Fruit fly (Drosophila melanogaster) Kc167 (cell line): ENCODE results near the gene CG7564.

Experiments
- Myc ChIP-seq: fragments of >200 bp; optimal IDR thresholded peaks from 2 replicates; lab custom pipeline; 2017; ENCODE audit warnings: missing external identifiers
- Sin3A ChIP-seq: fragments of >200 bp; optimal IDR thresholded peaks from 2 replicates; lab custom pipeline; 2018; ENCODE audit warnings: missing external identifiers
- h ChIP-seq: fragments of >200 bp; optimal IDR thresholded peaks from 3 replicates; lab custom pipeline; 2018; ENCODE audit warnings: missing external identifiers
- insv ChIP-seq: fragments of >200 bp; optimal IDR thresholded peaks from 3 replicates; lab custom pipeline; 2018; ENCODE audit warnings: missing external identifiers
- psq ChIP-seq: fragments of >200 bp; optimal IDR thresholded peaks from 2 replicates; lab custom pipeline; 2017; ENCODE audit warnings: missing external identifiers
- ttk ChIP-seq: sonication (Bioruptor generic); optimal IDR thresholded peaks from 2 replicates; lab custom pipeline; 2017; ENCODE audit warnings: missing external identifiers

CG7564 gene

DNA sequence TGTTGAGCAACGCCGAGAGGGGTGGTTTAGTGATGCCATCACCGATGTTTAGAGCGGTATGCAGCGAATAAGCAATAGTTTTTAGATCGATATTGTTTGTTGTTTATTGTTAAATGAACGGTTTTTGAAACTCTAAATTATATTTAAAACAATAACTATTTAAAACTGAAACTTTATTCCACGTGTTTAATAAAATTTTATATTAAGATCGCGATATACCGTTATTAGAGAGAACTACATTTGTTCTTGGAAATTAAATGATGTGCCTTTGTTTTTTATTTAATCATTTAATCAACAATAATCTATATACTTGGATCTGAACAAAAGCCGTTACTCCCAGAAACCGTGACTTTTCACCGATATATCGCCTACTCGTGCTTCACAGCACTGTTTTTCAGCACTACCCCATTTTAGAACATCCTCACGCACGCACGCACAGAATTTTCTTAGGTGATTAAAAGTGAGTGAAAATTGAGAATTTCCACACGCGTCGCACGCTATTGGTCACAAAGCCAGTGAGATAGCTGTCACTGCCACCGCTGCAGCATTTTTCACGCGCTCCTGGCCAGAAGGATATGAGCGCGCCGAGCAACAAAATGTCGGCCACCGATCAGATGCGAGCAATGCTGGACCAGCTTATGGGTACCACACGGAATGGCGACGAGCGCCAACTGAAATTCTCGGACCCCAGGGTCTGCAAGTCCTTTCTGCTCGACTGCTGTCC is at the start of gene CG7564, which contains the start of gene U4-U6-60K:
Gene CG7564, plus strand, starts transcription at position 406 of the 724 bp plus-strand sequence.
Gene U4-U6-60K, minus strand, starts transcription at position 20 of the 724 bp plus-strand sequence.
- no peak for TF ChIP-seq h (lab: Kevin White, UChicago)
- no peak for TF ChIP-seq insv
- TF ChIP-seq Sin3A (lab: Kevin White, UChicago) = no peak
- no peak for TF ChIP-seq Myc
- TF ChIP-seq ttk (lab: Kevin White, UChicago) = no peak
- no peak for TF ChIP-seq psq (lab: Kevin White, UChicago)

DNA sequence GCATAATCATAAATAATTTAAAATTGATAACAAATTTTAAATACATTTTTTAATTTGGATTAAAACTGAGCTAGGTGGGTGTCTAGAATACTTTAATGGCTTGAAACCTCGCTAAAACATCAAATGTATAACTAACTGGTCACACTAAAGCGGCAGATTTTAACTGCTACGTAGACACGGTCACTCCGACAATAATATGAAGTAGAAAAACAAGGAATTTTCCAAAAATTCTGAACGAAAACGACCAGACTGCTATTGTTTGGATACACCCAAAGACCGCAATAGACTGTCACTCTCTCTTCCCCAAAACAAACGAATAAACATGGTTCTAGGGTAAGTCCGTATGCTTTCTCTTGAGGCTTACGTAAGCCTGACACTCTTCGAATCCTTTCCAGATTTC is 48.3 kb upstream of the CG7564 start, which contains the start of gene QIL1:
Gene QIL1, plus strand, starts transcription at position 142 of the 400 bp plus-strand sequence.
- no peak for TF ChIP-seq ttk (lab: Kevin White, UChicago)
- no peak for TF ChIP-seq insv
- no peak for TF ChIP-seq psq (lab: Kevin White, UChicago)
- no peak for TF ChIP-seq Sin3A (lab: Kevin White, UChicago)
- no peak for TF ChIP-seq h (lab: Kevin White, UChicago)
- no peak for TF ChIP-seq Myc

DNA sequence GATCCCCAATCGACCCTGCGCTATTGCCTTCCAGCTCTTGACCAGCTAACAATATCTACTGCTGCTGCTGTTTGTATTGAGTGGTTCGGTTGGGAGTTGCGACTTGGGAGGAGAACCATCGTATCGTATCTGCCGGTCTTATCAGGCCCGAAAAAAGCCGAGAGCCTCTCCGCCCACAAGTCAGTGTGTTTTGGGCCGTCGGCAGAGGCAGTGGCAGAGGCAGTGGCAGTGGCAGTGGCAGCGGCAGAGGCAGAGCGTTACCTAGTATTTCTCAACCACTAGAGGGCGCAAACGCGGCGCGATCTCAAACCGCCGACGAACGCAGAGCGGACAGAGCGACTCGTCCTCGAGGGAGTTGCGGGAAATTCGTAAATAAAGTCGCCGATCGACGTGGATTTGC is 44.0 kb upstream of the CG7564 start, which contains the start of gene SecCl:
Gene SecCl, plus strand, starts transcription at position 18 of the 400 bp plus-strand sequence.
- TF ChIP-seq h (lab: Kevin White, UChicago) = no peak
- TF ChIP-seq ttk (lab: Kevin White, UChicago) = no peak
- no peak for TF ChIP-seq psq (lab: Kevin White, UChicago)
- TF ChIP-seq Myc = no peak
- TF ChIP-seq Sin3A (lab: Kevin White, UChicago) = no peak
- TF ChIP-seq insv = no peak

DNA sequence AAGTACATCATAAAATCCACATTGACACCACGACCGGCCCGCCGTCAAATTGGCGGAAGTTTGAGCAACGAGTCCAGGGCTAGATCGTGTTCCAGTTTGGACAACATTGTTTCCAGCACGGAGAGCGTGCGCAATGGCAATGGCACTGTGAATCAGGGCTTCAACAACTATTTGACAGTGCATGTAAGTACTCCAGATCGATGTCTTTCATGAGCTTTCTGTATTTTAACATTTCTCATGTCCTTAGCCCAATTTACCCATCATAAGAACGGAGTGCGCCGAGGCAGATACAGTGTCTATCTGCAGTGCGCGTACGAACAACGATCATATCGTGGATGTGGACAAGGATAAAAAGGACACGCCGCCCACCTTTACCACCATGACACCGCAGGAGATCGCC is 40.2 kb upstream of the CG7564 start:
- TF ChIP-seq ttk (lab: Kevin White, UChicago) (no peak), h (lab: Kevin White, UChicago) (no peak), insv (no peak), Myc (no peak), Sin3A (lab: Kevin White, UChicago) (no peak), psq (lab: Kevin White, UChicago) (no peak)

DNA sequence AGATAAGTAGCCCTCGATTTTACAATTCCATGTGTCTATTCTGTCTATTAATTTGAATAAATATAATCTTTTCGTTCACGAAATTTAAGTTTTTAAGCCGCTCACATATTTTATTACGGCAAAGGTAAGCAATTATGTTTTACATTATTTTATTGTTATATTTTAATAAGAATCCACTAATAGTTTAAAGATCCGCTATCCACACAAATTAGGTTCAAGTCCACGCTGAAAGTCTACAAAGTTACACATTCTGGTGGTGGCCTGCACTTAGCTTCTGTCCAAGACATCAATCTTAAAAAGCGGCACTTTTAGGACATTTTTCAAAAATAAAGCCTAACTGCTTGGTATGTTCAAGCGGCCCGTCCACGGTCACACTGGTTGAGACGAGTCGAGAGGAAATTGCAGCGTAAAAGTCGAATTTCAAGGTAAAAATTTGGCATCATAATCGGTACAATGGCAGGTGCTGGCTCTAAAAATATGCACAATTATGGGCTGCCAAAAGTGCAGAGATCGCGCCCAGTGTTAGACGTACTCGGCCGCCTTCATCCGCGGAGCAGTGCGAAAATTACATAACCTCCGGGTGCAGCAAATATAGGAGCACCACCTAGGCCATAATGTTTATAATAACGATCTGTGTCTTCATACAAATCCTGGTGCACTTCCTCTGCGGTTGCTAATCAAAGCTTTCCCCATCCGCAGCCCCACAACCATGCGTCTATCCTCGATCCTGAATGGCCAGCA is 39.2 kb upstream of the CG7564 start, which contains the start of the genes UQCR-Q and CG46525:
Gene UQCR-Q, plus strand, starts transcription at position 51 of the 741 bp plus-strand sequence.
Gene CG46525, plus strand, starts transcription at position 510 of the 741 bp plus-strand sequence.
- TF ChIP-seq psq (lab: Kevin White, UChicago) = no peak
- TF ChIP-seq insv = no peak
- TF ChIP-seq Myc = no peak

DNA sequence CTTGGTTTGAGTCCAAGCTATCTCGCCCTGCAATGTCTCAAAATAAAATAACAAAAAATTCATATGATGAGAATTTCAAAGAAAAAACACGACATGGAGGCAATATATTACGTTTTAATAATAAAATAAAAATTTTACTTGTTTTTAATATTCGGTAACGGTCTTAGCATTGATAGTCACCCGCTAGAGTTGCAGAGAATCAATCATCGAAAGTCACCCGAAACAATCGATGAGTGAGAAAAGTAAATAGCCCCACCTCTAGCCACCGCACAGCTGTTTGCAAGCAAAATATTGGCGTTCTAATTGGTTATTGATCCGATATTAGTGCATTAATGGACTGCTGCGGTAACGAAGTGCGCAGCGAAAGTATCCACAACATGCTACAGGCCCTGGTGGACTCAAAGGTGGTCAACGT is 38.1 kb upstream of the CG7564 start, which contains the start of gene CG34250:
Gene CG34250, plus strand, starts transcription at position 244 of the 415 bp plus-strand sequence.
- TF ChIP-seq Myc (no peak), Sin3A (lab: Kevin White, UChicago) (no peak), h (lab: Kevin White, UChicago) (no peak), insv (no peak), psq (lab: Kevin White, UChicago) (no peak), ttk (lab: Kevin White, UChicago) (no peak)

DNA sequence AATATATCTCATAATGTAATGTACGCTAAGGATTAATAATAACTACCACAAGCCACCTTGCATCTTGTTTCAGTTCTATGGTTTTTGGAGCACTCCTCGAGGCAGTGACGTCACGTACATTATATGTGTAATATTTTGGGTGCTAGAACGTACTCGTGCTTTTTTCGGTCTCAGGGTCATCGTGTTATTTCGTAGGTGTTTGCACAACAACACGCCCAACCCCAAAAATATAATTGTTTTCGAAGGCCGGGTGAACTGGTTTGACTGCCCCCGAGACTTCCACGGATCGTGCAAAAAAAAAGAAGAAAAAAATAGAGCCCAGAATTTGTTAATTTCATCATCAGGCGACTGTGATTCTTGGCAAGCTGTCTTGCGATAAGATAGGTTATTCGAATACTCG is 37.6 kb upstream of the CG7564 start:
- TF ChIP-seq Sin3A (lab: Kevin White, UChicago) = no peak
- no peak for TF ChIP-seq h (lab: Kevin White, UChicago)
- TF ChIP-seq Myc = no peak

DNA sequence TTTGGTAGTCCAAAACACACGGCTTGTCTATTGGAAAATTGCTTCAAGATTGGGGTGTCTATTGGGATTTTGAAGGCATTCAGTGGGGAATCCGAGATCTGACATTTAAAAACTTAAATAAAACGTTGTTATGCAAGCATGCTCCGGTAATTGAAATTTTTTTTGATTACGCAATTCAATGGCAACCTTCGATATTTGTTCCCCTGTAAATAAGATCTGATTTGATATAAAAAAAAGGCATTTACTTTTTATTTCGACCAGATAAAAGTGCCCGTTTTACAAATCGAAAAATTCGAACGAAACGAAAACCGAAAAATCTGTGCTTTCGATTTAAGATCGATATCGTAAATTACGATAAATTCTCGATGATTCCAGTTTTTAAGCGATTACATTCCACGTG is 35.3 kb upstream of the CG7564 start, which contains the start of the genes CG13733 and qjt:
Gene CG13733, minus strand, starts transcription at position 101 of the 400 bp plus-strand sequence.
Gene qjt, plus strand, starts transcription at position 271 of the 400 bp plus-strand sequence.
- TF ChIP-seq Sin3A (lab: Kevin White, UChicago) (no peak), Myc (no peak), psq (lab: Kevin White, UChicago) (no peak), h (lab: Kevin White, UChicago) (no peak)

DNA sequence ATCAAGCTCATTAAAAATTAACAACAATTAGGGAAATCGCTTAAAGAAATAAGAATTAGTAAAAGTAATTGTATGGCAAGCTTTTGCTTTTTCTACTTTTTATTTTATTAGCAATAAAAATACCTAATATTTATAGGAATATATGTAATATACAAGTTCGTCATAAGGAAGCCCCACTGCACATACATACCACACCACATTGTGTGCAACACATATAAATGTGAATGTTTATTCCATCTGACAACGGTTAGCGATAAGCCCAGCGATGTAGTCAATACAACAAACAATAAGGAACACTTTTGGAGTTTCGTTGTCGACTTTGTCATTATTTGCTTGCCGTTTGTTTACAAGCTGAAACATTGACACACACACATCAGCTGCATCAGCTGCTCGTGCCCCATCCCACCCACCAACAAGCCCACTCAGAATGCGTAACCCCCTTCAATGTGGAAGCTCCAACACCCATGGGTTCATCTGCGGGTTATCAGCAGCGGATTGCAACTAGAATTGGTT is 28.8 kb upstream of the CG7564 start:
- no peak for TF ChIP-seq Sin3A (lab: Kevin White, UChicago)
- no peak for TF ChIP-seq Myc
- no peak for TF ChIP-seq psq (lab: Kevin White, UChicago)
- no peak for TF ChIP-seq ttk (lab: Kevin White, UChicago)
- no peak for TF ChIP-seq h (lab: Kevin White, UChicago)
- no peak for TF ChIP-seq insv

DNA sequence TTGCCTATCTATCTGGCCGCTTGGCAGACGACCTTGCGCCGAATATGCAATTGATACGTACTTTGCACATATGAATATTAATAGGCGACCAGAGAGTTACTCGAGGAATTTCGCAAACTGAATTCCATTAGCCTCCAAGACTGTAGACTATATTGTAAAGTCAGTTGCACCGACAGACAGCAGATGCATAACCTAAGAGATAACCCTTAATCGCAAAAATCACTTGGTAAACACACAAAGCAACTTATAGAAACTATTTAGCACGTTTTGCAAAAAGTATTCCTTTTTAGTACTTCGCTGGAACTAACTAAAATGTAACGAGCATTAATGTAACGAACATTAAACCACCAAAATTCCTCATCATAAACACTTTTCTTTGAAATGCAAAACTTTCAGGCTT is 28.0 kb upstream of the CG7564 start, which contains the start of gene CG6333:
Gene CG6333, minus strand, starts transcription at position 101 of the 400 bp plus-strand sequence.
- TF ChIP-seq ttk (lab: Kevin White, UChicago) (no peak), Myc (no peak), Sin3A (lab: Kevin White, UChicago) (no peak), insv (no peak), h (lab: Kevin White, UChicago) (no peak)

DNA sequence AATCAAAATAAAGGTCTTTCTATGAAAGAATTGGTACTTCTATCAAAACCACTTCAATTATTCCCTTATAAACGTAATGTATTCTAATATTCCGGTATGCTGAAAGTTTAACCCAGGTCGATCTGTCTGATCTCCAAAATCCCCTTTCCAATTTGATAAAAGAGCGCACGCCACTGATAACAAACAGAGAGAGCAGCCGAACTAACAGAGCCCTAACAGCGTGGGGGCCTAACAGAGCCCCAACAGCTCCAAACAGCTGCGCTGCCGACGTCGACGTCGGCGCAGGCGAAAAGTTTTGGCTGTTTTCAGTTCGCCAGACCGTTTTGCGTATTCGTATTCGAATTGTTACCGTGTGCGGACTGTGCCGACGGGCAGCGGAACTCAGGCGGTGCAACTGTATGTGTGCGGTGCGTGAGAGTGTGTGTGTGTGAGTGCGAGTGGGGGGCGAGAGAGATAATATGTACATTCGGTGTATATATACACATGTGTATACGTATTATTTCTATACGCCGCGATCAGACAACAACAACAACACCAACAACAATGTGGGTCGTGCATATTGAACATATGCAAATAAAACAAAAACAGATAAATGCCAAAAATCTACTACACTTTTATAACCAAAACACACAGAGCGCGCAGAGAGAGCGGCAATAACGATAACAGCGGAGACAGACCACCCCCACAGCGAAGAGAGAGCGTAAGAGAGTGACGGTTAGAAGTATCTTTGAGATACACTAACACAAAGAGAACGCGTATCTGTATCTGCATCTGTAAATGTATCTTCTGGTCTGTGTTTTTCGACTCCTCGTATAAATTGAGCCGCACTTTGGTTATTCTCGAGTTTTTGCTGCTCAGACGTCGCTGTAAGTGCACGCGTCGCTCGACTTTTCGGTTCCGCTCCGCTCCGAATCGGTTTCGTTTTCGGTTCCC is 27.0 kb upstream of the CG7564 start, which contains the start of gene Oatp74D:
Gene Oatp74D, plus strand, starts transcription at position 325 of the 933 bp plus-strand sequence.
- TF ChIP-seq ttk (lab: Kevin White, UChicago) (no peak), psq (lab: Kevin White, UChicago) (no peak), Sin3A (lab: Kevin White, UChicago) (no peak), insv (no peak), Myc (no peak), h (lab: Kevin White, UChicago) (no peak)
